Fruit fly (Drosophila melanogaster): ENCODE results near the gene SdhD.

- TF ChIP-seq toe (GFP tag; optimal IDR thresholded peaks at IDR 0.05) (no peak), cic (GFP tag; optimal IDR thresholded peaks at IDR 0.05) (no peak), ovo (GFP tag; optimal IDR thresholded peaks at IDR 0.05) (no peak), CG5204 (GFP tag; optimal IDR thresholded peaks at IDR 0.05) (no peak), Mnt (GFP tag; optimal IDR thresholded peaks at IDR 0.05) (no peak), pad (GFP tag; optimal IDR thresholded peaks at IDR 0.05) (no peak), CG33017 (tag; optimal IDR thresholded peaks at IDR 0.05) (no peak), kay (GFP tag; ENCODE audit: borderline replicate concordance) (no peak), CG11617 (GFP tag; optimal IDR thresholded peaks at IDR 0.05) (no peak)
Observed at dm6 chr3R:23747446-23747845, 13.0 kb downstream of the SdhD start.
